Fruit fly (Drosophila melanogaster) whole organism, embryonic: ENCODE measurements around the gene CG13837.

Experiments used
- Abd-B ChIP-seq: fragments of 200-800 bp; sonication (Bioruptor generic); optimal IDR thresholded peaks from 2 replicates; lab custom pipeline; 2018; ENCODE audit warnings: missing biosample characterization, mild to moderate bottlenecking, missing genetic modification characterization, moderate library complexity
- Aef1 ChIP-seq: fragments of 200-800 bp; sonication (Bioruptor generic); IDR thresholded peaks from 3 replicates; pipeline ENCODE4 v1.3.6; 2022; ENCODE audit warnings: missing biosample characterization, missing genetic modification characterization
- CG10209 ChIP-seq: fragments of 200-800 bp; sonication (Bioruptor generic); optimal IDR thresholded peaks from 3 replicates; lab custom pipeline; 2017; ENCODE audit warnings: missing biosample characterization, mild to moderate bottlenecking, missing genetic modification characterization, missing genetic modification reagents
- CG11456 ChIP-seq: fragments of 200-800 bp; sonication (Bioruptor generic); IDR thresholded peaks from 3 replicates; pipeline ENCODE4 v1.3.6; 2022; ENCODE audit warnings: missing biosample characterization, missing genetic modification characterization
- CG11696 ChIP-seq: fragments of 200-800 bp; sonication (Bioruptor generic); IDR thresholded peaks from 2 replicates; pipeline ENCODE4 v1.3.6; 2022; ENCODE audit warnings: missing biosample characterization, missing genetic modification characterization
- CG12071 ChIP-seq: fragments of 200-800 bp; sonication (Bioruptor generic); optimal IDR thresholded peaks from 3 replicates; lab custom pipeline; 2018; ENCODE audit warnings: missing biosample characterization, mild to moderate bottlenecking, missing genetic modification characterization
- CG12659 ChIP-seq: fragments of 200-800 bp; sonication (Bioruptor generic); optimal IDR thresholded peaks from 3 replicates; lab custom pipeline; 2017; ENCODE audit warnings: mild to moderate bottlenecking, missing biosample characterization, missing genetic modification reagents, missing genetic modification characterization
- CG1602 ChIP-seq: fragments of 200-800 bp; sonication (Bioruptor generic); optimal IDR thresholded peaks from 3 replicates; lab custom pipeline; 2016; ENCODE audit warnings: missing biosample characterization, missing genetic modification characterization
- CG1647 ChIP-seq: fragments of 200-800 bp; sonication (Bioruptor generic); optimal IDR thresholded peaks from 3 replicates; lab custom pipeline; 2016; ENCODE audit warnings: missing biosample characterization, missing genetic modification characterization
- CG17328 ChIP-seq: fragments of 200-800 bp; sonication (Bioruptor generic); IDR thresholded peaks from 2 replicates; pipeline ENCODE4 v1.3.6; 2022; ENCODE audit warnings: missing biosample characterization, missing genetic modification characterization
- CG17361 ChIP-seq: fragments of 200-800 bp; sonication (Bioruptor generic); IDR thresholded peaks from 3 replicates; pipeline ENCODE4 v1.3.6; 2022; ENCODE audit warnings: missing biosample characterization, missing genetic modification characterization
- CG18619 ChIP-seq: fragments of 200-800 bp; sonication (Bioruptor generic); optimal IDR thresholded peaks from 3 replicates; lab custom pipeline; 2017; ENCODE audit warnings: missing biosample characterization, mild to moderate bottlenecking, missing genetic modification characterization
- CG4360 ChIP-seq: fragments of 200-800 bp; sonication (Bioruptor generic); IDR thresholded peaks from 2 replicates; pipeline ENCODE4 v1.3.6; 2022; ENCODE audit warnings: missing biosample characterization, missing genetic modification characterization
- CG4404 ChIP-seq: fragments of 200-800 bp; sonication (Bioruptor generic); IDR thresholded peaks from 2 replicates; pipeline ENCODE4 v1.3.6; 2022; ENCODE audit warnings: missing biosample characterization, missing genetic modification characterization
- CG4707 ChIP-seq: fragments of 200-800 bp; sonication (Bioruptor generic); optimal IDR thresholded peaks from 2 replicates; lab custom pipeline; 2018; ENCODE audit warnings: missing biosample characterization, mild to moderate bottlenecking, missing genetic modification characterization, moderate library complexity
- CG4730 ChIP-seq: fragments of 200-800 bp; sonication (Bioruptor generic); IDR thresholded peaks from 2 replicates; pipeline ENCODE4 v1.3.6; 2022; ENCODE audit warnings: missing biosample characterization, missing genetic modification characterization
- CG7839 ChIP-seq: fragments of 200-800 bp; sonication (Bioruptor generic); optimal IDR thresholded peaks from 3 replicates; lab custom pipeline; 2018; ENCODE audit warnings: missing biosample characterization, mild to moderate bottlenecking, missing genetic modification characterization, moderate library complexity
- CG8290 ChIP-seq, 3 experiments: fragments of 200-800 bp; sonication (Bioruptor generic); optimal IDR thresholded peaks; 2 replicates each; lab custom pipeline; 2016 to 2019; ENCODE audit warnings: missing biosample characterization in 3 of 3, missing genetic modification characterization in 3 of 3, mild to moderate bottlenecking in 2 of 3, moderate library complexity in 1 of 3
- CG8359 ChIP-seq: fragments of 200-800 bp; sonication (Bioruptor generic); optimal IDR thresholded peaks from 2 replicates; lab custom pipeline; 2017; ENCODE audit warnings: missing biosample characterization, mild to moderate bottlenecking, missing genetic modification characterization, borderline replicate concordance
- CG9215 ChIP-seq: fragments of 200-800 bp; sonication (Bioruptor generic); IDR thresholded peaks from 2 replicates; pipeline ENCODE4 v1.3.6; 2022; ENCODE audit warnings: missing biosample characterization, missing genetic modification characterization
- Drgx ChIP-seq: fragments of 200-800 bp; sonication (Bioruptor generic); IDR thresholded peaks from 2 replicates; pipeline ENCODE4 v1.3.6; 2022; ENCODE audit warnings: missing biosample characterization, missing genetic modification characterization
- E2f1 ChIP-seq: fragments of 200-800 bp; sonication (Bioruptor generic); IDR thresholded peaks from 2 replicates; pipeline ENCODE4 v1.3.6; 2022; ENCODE audit warnings: missing biosample characterization, missing genetic modification characterization
- Ets97D ChIP-seq: fragments of 200-800 bp; sonication (Bioruptor generic); optimal IDR thresholded peaks from 3 replicates; lab custom pipeline; 2016; ENCODE audit warnings: missing biosample characterization, missing genetic modification characterization
- GATAe ChIP-seq: fragments of 200-800 bp; sonication (Bioruptor generic); conservative IDR thresholded peaks from 2 replicates; pipeline ENCODE4 v1.3.6; 2022; ENCODE audit warnings: missing biosample characterization, missing genetic modification characterization
- HmgZ ChIP-seq: fragments of 200-800 bp; sonication (Bioruptor generic); optimal IDR thresholded peaks from 2 replicates; lab custom pipeline; 2018; ENCODE audit warnings: missing biosample characterization, mild to moderate bottlenecking, missing genetic modification characterization
- Hsf ChIP-seq: fragments of 200-800 bp; sonication (Bioruptor generic); optimal IDR thresholded peaks from 3 replicates; lab custom pipeline; 2016; ENCODE audit warnings: missing biosample characterization, missing genetic modification characterization
- Med ChIP-seq: fragments of 200-800 bp; sonication (Bioruptor generic); peaks from one replicate; lab custom pipeline; 2016; ENCODE audit warnings: missing biosample characterization, missing genetic modification characterization, mild to moderate bottlenecking, inconsistent platforms, moderate library complexity
- Oaz ChIP-seq: fragments of 200-800 bp; sonication (Bioruptor generic); IDR thresholded peaks from 2 replicates; pipeline ENCODE4 v1.3.6; 2022; ENCODE audit warnings: missing biosample characterization, missing genetic modification characterization
- Oli ChIP-seq: fragments of 200-800 bp; sonication (Bioruptor generic); optimal IDR thresholded peaks from 2 replicates; lab custom pipeline; 2018; ENCODE audit warnings: missing biosample characterization, mild to moderate bottlenecking, missing genetic modification characterization, moderate library complexity
- Rfx ChIP-seq: fragments of 200-800 bp; sonication (Bioruptor generic); IDR thresholded peaks from 2 replicates; pipeline ENCODE4 v1.3.6; 2022; ENCODE audit warnings: missing biosample characterization, missing genetic modification characterization
- Rx ChIP-seq: fragments of 200-800 bp; sonication (Bioruptor generic); IDR thresholded peaks from 2 replicates; pipeline ENCODE4 v1.3.6; 2022; ENCODE audit warnings: missing biosample characterization, missing genetic modification characterization
- Scr ChIP-seq: fragments of 200-800 bp; sonication (Bioruptor generic); IDR thresholded peaks from 2 replicates; pipeline ENCODE4 v1.3.6; 2022; ENCODE audit warnings: missing biosample characterization, missing genetic modification characterization; ENCODE audit not compliant: partially characterized antibody
- Taf1 ChIP-seq: fragments of 200-800 bp; sonication (Bioruptor generic); IDR thresholded peaks from 2 replicates; pipeline ENCODE4 v1.3.6; 2022; ENCODE audit warnings: missing biosample characterization, missing genetic modification characterization
- Vsx1 ChIP-seq: fragments of 200-800 bp; sonication (Bioruptor generic); optimal IDR thresholded peaks from 2 replicates; lab custom pipeline; 2017; ENCODE audit warnings: missing biosample characterization, mild to moderate bottlenecking, missing genetic modification characterization, missing genetic modification reagents
- bbx ChIP-seq: fragments of 200-800 bp; sonication (Bioruptor generic); IDR thresholded peaks from 2 replicates; pipeline ENCODE4 v1.3.6; 2022; ENCODE audit warnings: missing biosample characterization, missing genetic modification characterization; ENCODE audit not compliant: partially characterized antibody
- bsh ChIP-seq, 2 experiments: fragments of 200-800 bp; sonication (Bioruptor generic); optimal IDR thresholded peaks; 2 replicates each; lab custom pipeline; 2017 to 2018; ENCODE audit warnings: mild to moderate bottlenecking in 2 of 2, missing biosample characterization in 2 of 2, missing genetic modification characterization in 2 of 2, moderate library complexity in 1 of 2
- fd3F ChIP-seq: fragments of 200-800 bp; sonication (Bioruptor generic); optimal IDR thresholded peaks from 2 replicates; lab custom pipeline; 2018; ENCODE audit warnings: missing biosample characterization, mild to moderate bottlenecking, missing genetic modification characterization, moderate library complexity
- gcm2 ChIP-seq: fragments of 200-800 bp; sonication (Bioruptor generic); optimal IDR thresholded peaks from 2 replicates; lab custom pipeline; 2016; ENCODE audit warnings: missing biosample characterization, missing genetic modification characterization
- gem ChIP-seq: fragments of 200-800 bp; sonication (Bioruptor generic); optimal IDR thresholded peaks from 2 replicates; lab custom pipeline; 2019; ENCODE audit warnings: missing biosample characterization, mild to moderate bottlenecking, missing genetic modification characterization, moderate library complexity
- insv ChIP-seq, 2 experiments: fragments of 200-800 bp; sonication (Bioruptor generic); optimal IDR thresholded peaks; 3 replicates each; lab custom pipeline; 2016 to 2018; ENCODE audit warnings: missing biosample characterization in 2 of 2, missing genetic modification characterization in 2 of 2
- maf-S ChIP-seq: fragments of 200-800 bp; sonication (Bioruptor generic); optimal IDR thresholded peaks from 2 replicates; lab custom pipeline; 2016; ENCODE audit warnings: missing biosample characterization, missing genetic modification characterization
- prd ChIP-seq, 3 experiments: fragments of >200 bp in 2 of 3; fragments of 200-800 bp in 1 of 3; sonication (Bioruptor generic) in 1 of 3; optimal IDR thresholded peaks in 2 of 3; IDR thresholded peaks in 1 of 3; 2 replicates in 2 of 3; 3 replicates in 1 of 3; pipeline versions ENCODE4 v1.3.6 to Lab custom; 2017 to 2022; ENCODE audit warnings: missing biosample characterization in 1 of 3, missing genetic modification characterization in 1 of 3
- rib ChIP-seq: fragments of 200-800 bp; sonication (Bioruptor generic); IDR thresholded peaks from 2 replicates; pipeline ENCODE4 v1.3.6; 2022; ENCODE audit warnings: missing biosample characterization, missing genetic modification characterization
- schlank ChIP-seq: fragments of 200-800 bp; sonication (Bioruptor generic); optimal IDR thresholded peaks from 2 replicates; lab custom pipeline; 2018; ENCODE audit warnings: missing biosample characterization, mild to moderate bottlenecking, missing genetic modification characterization
- ssp ChIP-seq: fragments of 200-800 bp; sonication (Bioruptor generic); IDR thresholded peaks from 2 replicates; pipeline ENCODE4 v1.3.6; 2022; ENCODE audit warnings: missing biosample characterization, missing genetic modification characterization
- tna ChIP-seq: fragments of 200-800 bp; sonication (Bioruptor generic); IDR thresholded peaks from 2 replicates; pipeline ENCODE4 v1.3.6; 2022; ENCODE audit warnings: missing biosample characterization, missing genetic modification characterization; ENCODE audit not compliant: partially characterized antibody
- twi ChIP-seq: fragments of 200-800 bp; optimal IDR thresholded peaks from 2 replicates; lab custom pipeline; 2019; ENCODE audit warnings: missing biosample characterization, mild to moderate bottlenecking, missing genetic modification characterization, moderate library complexity
- zfh1 ChIP-seq: fragments of 200-800 bp; sonication (Bioruptor generic); IDR thresholded peaks from 3 replicates; pipeline ENCODE4 v1.3.6; 2022; ENCODE audit warnings: missing biosample characterization, missing genetic modification characterization

CG13837 gene

dm6 chr3R:23027428-23027813, 16.4 kb upstream of the CG13837 start:
- no peak for TF ChIP-seq CG4707 (GFP tag; lab: Kevin White, UChicago)
- no peak for TF ChIP-seq fd3F (GFP tag; lab: Kevin White, UChicago)
- peak; percentile 96 for TF ChIP-seq twi
- TF ChIP-seq CG17328 (GFP tag; lab: Robert Waterston, UW), result no peak
- TF ChIP-seq CG4360 (GFP tag; lab: Robert Waterston, UW), result peak; percentile 44
- TF ChIP-seq CG11696 (GFP tag; lab: Robert Waterston, UW), result no peak
- TF ChIP-seq Vsx1 (GFP tag; lab: Kevin White, UChicago), result no peak
- TF ChIP-seq CG11456 (GFP tag; lab: Robert Waterston, UW), result no peak
- TF ChIP-seq zfh1 (GFP tag; lab: Robert Waterston, UW), result no peak
- 0 out of 3 replicates have a peak, but pooled peaks have one; percentile 3 for TF ChIP-seq CG17361 (GFP tag; lab: Robert Waterston, UW)
- no peak for TF ChIP-seq CG8359 (GFP tag; lab: Kevin White, UChicago)

- TF ChIP-seq Scr (GFP tag; lab: Robert Waterston, UW), result no peak
- TF ChIP-seq gcm2 (GFP tag; lab: Kevin White, UChicago), result no peak
- TF ChIP-seq Abd-B (GFP tag; lab: Kevin White, UChicago), result peak; percentile 19
- TF ChIP-seq CG1647 (GFP tag; lab: Kevin White, UChicago), result peak; percentile 18
- TF ChIP-seq CG9215 (GFP tag; lab: Robert Waterston, UW), result peak; percentile 74
- peak; percentile 11 for TF ChIP-seq maf-S (GFP tag; lab: Kevin White, UChicago)
- TF ChIP-seq Med (GFP tag; lab: Kevin White, UChicago), result peak; percentile 96
- TF ChIP-seq Rx (GFP tag; lab: Robert Waterston, UW), result 0 out of 2 replicates have a peak, but pooled peaks have one; percentile 7
- peak; percentile 64 for TF ChIP-seq CG7839 (tag; lab: Kevin White, UChicago)
- TF ChIP-seq CG4404, result peak; percentile 47
- TF ChIP-seq HmgZ (tag; lab: Kevin White, UChicago), result peak; percentile 15
- TF ChIP-seq Ets97D (GFP tag; lab: Kevin White, UChicago), result no peak
- peak; percentile 31 for TF ChIP-seq CG10209 (GFP tag; lab: Kevin White, UChicago)
- peak; percentile 46; the same call in 1 of the 2 replicates for TF ChIP-seq Drgx
- peak; percentile 41; the same call in 1 of the 2 replicates for TF ChIP-seq Oaz (GFP tag; lab: Robert Waterston, UW)
- peak; percentile 23 for TF ChIP-seq schlank
- TF ChIP-seq Oli (tag; lab: Kevin White, UChicago), result peak; percentile 32
- TF ChIP-seq insv (GFP tag; optimal IDR thresholded peaks at IDR 0.05; lab: Kevin White, UChicago), result no peak
- no peak for TF ChIP-seq prd (optimal IDR thresholded peaks at IDR 0.05; lab: Kevin White, UChicago)
- peak; percentile 73; the same call in 2 of the 3 replicates for TF ChIP-seq prd (GFP tag; IDR thresholded peaks at IDR 0.05; lab: Robert Waterston, UW)
- TF ChIP-seq rib (GFP tag; lab: Robert Waterston, UW), result peak; percentile 50
- TF ChIP-seq CG1602 (GFP tag; lab: Kevin White, UChicago), result peak; percentile 2
- TF ChIP-seq CG12071 (GFP tag; lab: Kevin White, UChicago), result peak; percentile 46
- peak; percentile 67 for TF ChIP-seq Taf1
- no peak for TF ChIP-seq tna (GFP tag; lab: Robert Waterston, UW)
- peak; percentile 37 for TF ChIP-seq CG18619 (GFP tag; lab: Kevin White, UChicago)
- TF ChIP-seq bbx (GFP tag; lab: Robert Waterston, UW), result no peak
- peak in 1 of 2 experiments; percentile 4 for TF ChIP-seq bsh (GFP tag; optimal IDR thresholded peaks at IDR 0.05; lab: Kevin White, UChicago)
- TF ChIP-seq Aef1, result peak; percentile 65
- TF ChIP-seq GATAe (GFP tag; lab: Robert Waterston, UW), result peak; percentile 11; the same call in 1 of the 2 replicates
- peak; percentile 54; the same call in 1 of the 2 replicates for TF ChIP-seq E2f1 (GFP tag; lab: Robert Waterston, UW)
- peak; percentile 86; the same call in 1 of the 2 replicates for TF ChIP-seq Rfx (GFP tag; lab: Robert Waterston, UW)
- peak; percentile 59 for TF ChIP-seq Hsf (GFP tag; lab: Kevin White, UChicago)
- peak; percentile 24; the same call in 1 of the 2 replicates for TF ChIP-seq ssp (GFP tag; lab: Robert Waterston, UW)
- no peak for TF ChIP-seq CG8290 (GFP tag; optimal IDR thresholded peaks at IDR 0.05; lab: Kevin White, UChicago)
- TF ChIP-seq CG8290 (tag; optimal IDR thresholded peaks at IDR 0.05; lab: Kevin White, UChicago), result no peak
- peak; percentile 67 for TF ChIP-seq gem (tag; lab: Kevin White, UChicago)
- peak; percentile 7 for TF ChIP-seq CG12659 (GFP tag; lab: Kevin White, UChicago)
- TF ChIP-seq CG4730 (GFP tag; lab: Robert Waterston, UW), result peak; percentile 44; the same call in 1 of the 2 replicates
These were observed 15.3 kb upstream of the CG13837 start for dm6 chr3R:23028506-23028905.
